Worm (Caenorhabditis elegans) whole organism, early embryonic: ENCODE data around the gene Y62H9A.7.

Experiments used
- B0310.2 ChIP-seq: sonication (generic microtip); optimal IDR thresholded peaks from 2 replicates; lab custom pipeline; 2016; ENCODE audit warnings: mild to moderate bottlenecking, missing genetic modification characterization, missing compliant biosample characterization
- F13C5.2 ChIP-seq: sonication (generic microtip); optimal IDR thresholded peaks from 2 replicates; lab custom pipeline; 2017; ENCODE audit warnings: mild to moderate bottlenecking, missing genetic modification characterization, inconsistent platforms, missing compliant biosample characterization
- ama-1 ChIP-seq: fragments of 150-350 bp; optimal IDR thresholded peaks from 2 replicates; lab custom pipeline; 2014
- flt-1 ChIP-seq: fragments of 200-800 bp; sonication (Bioruptor generic); IDR thresholded peaks from 2 replicates; pipeline ENCODE4 v1.3.6; 2022; ENCODE audit warnings: missing genetic modification characterization, missing compliant biosample characterization
- hmbx-1 ChIP-seq: sonication (generic microtip); optimal IDR thresholded peaks from 2 replicates; lab custom pipeline; 2016; ENCODE audit warnings: mild to moderate bottlenecking, missing genetic modification characterization, missing compliant biosample characterization
- hmg-4 ChIP-seq: fragments of 200-800 bp; sonication (Bioruptor generic); optimal IDR thresholded peaks from 2 replicates; lab custom pipeline; 2018; ENCODE audit warnings: mild to moderate bottlenecking, missing genetic modification characterization, missing compliant biosample characterization
- hnd-1 ChIP-seq: sonication (generic microtip); optimal IDR thresholded peaks from 2 replicates; lab custom pipeline; 2016; ENCODE audit warnings: missing genetic modification characterization, missing compliant biosample characterization
- pes-1 ChIP-seq: fragments of 200-800 bp; sonication (Bioruptor generic); IDR thresholded peaks from 2 replicates; pipeline ENCODE4 v1.3.6; 2022; ENCODE audit warnings: missing genetic modification reagents, missing genetic modification characterization, missing compliant biosample characterization
- scrt-1 ChIP-seq: fragments of 200-800 bp; sonication (Bioruptor generic); IDR thresholded peaks from 2 replicates; pipeline ENCODE4 v1.3.6; 2022; ENCODE audit warnings: missing genetic modification characterization, missing compliant biosample characterization
- sea-1 ChIP-seq: fragments of 200-800 bp; sonication (Bioruptor generic); conservative IDR thresholded peaks from 2 replicates; pipeline ENCODE4 v1.3.6; 2022; ENCODE audit warnings: missing genetic modification characterization, missing compliant biosample characterization
- tbx-11 ChIP-seq: fragments of 200-800 bp; sonication (Bioruptor generic); IDR thresholded peaks from 2 replicates; pipeline ENCODE4 v1.3.6; 2022; ENCODE audit warnings: missing genetic modification characterization, missing compliant biosample characterization
- tbx-37 ChIP-seq: fragments of 200-800 bp; sonication (Bioruptor generic); conservative IDR thresholded peaks from 2 replicates; pipeline ENCODE4 v1.3.6; 2022; ENCODE audit warnings: missing genetic modification reagents, missing genetic modification characterization, missing compliant biosample characterization

ce11 chrX:11908226-11908625, 22.7 kb upstream of the Y62H9A.7 start:
- TF ChIP-seq sea-1 (GFP tag; lab: Robert Waterston, UW), result no peak
- TF ChIP-seq hnd-1 (tag; lab: Kevin White, UChicago), result no peak
- no peak for TF ChIP-seq F13C5.2 (tag; lab: Kevin White, UChicago)
- TF ChIP-seq B0310.2 (tag; lab: Kevin White, UChicago), result no peak
- no peak for TF ChIP-seq hmbx-1 (tag; lab: Kevin White, UChicago)
- no peak for TF ChIP-seq tbx-37
- no peak for TF ChIP-seq ama-1 (lab: Kevin White, UChicago)
- TF ChIP-seq flt-1 (GFP tag; lab: Robert Waterston, UW), result no peak
- TF ChIP-seq tbx-11 (GFP tag; lab: Robert Waterston, UW), result no peak
- no peak for TF ChIP-seq scrt-1 (GFP tag; lab: Robert Waterston, UW)
- no peak for TF ChIP-seq pes-1 (GFP tag; lab: Robert Waterston, UW)
- no peak for TF ChIP-seq hmg-4 (GFP tag; lab: Kevin White, UChicago)
